Worm (Caenorhabditis elegans): ENCODE results near the gene clu-1.

ce11 chrIII:9525252-9525651 is 4.0 kb upstream of the clu-1 start, which contains the start of gene trpp-3:
- no peak for TF ChIP-seq him-1 (tag; optimal IDR thresholded peaks at IDR 0.05)
- no peak for TF ChIP-seq W03F9.2 (tag; optimal IDR thresholded peaks at IDR 0.05)
